Fruit fly (Drosophila melanogaster): ENCODE results near the gene CG4098.
A peak's percentile ranks its signal among the peaks of the same experiment; 100 is the strongest.

CG4098 gene

DNA sequence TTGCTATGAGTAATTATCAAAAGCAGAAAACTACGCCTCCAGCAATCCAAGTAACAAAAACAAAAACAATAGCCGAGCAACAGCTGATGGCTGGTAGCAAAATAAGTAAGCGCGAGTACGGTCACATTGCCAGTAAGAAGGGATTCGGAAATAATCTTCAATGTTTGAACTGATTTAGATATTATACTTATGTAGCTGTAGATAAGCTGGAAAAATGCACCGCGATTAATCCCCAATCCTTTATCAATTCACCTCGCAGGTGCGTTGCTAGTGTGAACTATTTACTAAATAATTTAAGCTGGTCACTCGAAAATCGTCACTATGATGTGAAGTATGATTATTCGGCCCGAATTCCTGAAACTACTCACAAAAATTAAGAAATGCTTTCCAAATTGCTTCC, 22.2 kb downstream of the CG4098 start, which contains the start of the genes Syx8 and CG32163 (continued):
- TF ChIP-seq nmo (GFP tag; optimal IDR thresholded peaks at IDR 0.05) (peak; percentile 17), Neu2 (GFP tag; optimal IDR thresholded peaks at IDR 0.05; ENCODE audit: borderline replicate concordance) (no peak), hb (GFP tag; IDR thresholded peaks at IDR 0.05; ENCODE audit: partially characterized antibody) (no peak), CTCF (GFP tag; optimal IDR thresholded peaks at IDR 0.05) (peak; percentile 7), Dll (GFP tag; IDR thresholded peaks at IDR 0.05; ENCODE audit: partially characterized antibody) (no peak), jumu (GFP tag; optimal IDR thresholded peaks at IDR 0.05) (no peak), sqz (GFP tag; optimal IDR thresholded peaks at IDR 0.05) (no peak), CG17186 (GFP tag; optimal IDR thresholded peaks at IDR 0.05) (peak; percentile 47), bbx (GFP tag; IDR thresholded peaks at IDR 0.05; ENCODE audit: partially characterized antibody) (no peak), CG7357 (GFP tag; IDR thresholded peaks at IDR 0.05) (peak; percentile 55; the same call in 1 of the 3 replicates), CG13123 (GFP tag; optimal IDR thresholded peaks at IDR 0.05) (no peak), otp (GFP tag; IDR thresholded peaks at IDR 0.05) (no peak), stc (GFP tag; IDR thresholded peaks at IDR 0.05) (no peak), CG17802 (tag; optimal IDR thresholded peaks at IDR 0.05) (no peak), gsb (GFP tag; IDR thresholded peaks at IDR 0.05) (no peak), lov (optimal IDR thresholded peaks at IDR 0.05) (no peak), lov (GFP tag; IDR thresholded peaks at IDR 0.05) (no peak), sob (GFP tag; IDR thresholded peaks at IDR 0.05) (no peak), CG1233 (GFP tag; optimal IDR thresholded peaks at IDR 0.05) (no peak), Blimp-1 (GFP tag; optimal IDR thresholded peaks at IDR 0.05) (no peak), jigr1 (GFP tag; IDR thresholded peaks at IDR 0.05) (no peak), HLH3B (GFP tag; IDR thresholded peaks at IDR 0.05) (no peak), CG12744 (GFP tag; optimal IDR thresholded peaks at IDR 0.05) (no peak), Aef1 (GFP tag; IDR thresholded peaks at IDR 0.05) (no peak), Fer2 (tag; optimal IDR thresholded peaks at IDR 0.05) (no peak), CHES-1-like (GFP tag; optimal IDR thresholded peaks at IDR 0.05) (peak; percentile 5), CG4854 (GFP tag; optimal IDR thresholded peaks at IDR 0.05) (no peak), tin (GFP tag; optimal IDR thresholded peaks at IDR 0.05) (no peak), HLHmδ (GFP tag; optimal IDR thresholded peaks at IDR 0.05) (no peak), Gsc (GFP tag; IDR thresholded peaks at IDR 0.05) (no peak), CG9932 (GFP tag; IDR thresholded peaks at IDR 0.05) (no peak), row (GFP tag; IDR thresholded peaks at IDR 0.05) (peak; percentile 56), lilli (GFP tag; optimal IDR thresholded peaks at IDR 0.05) (no peak), PHDP (tag; optimal IDR thresholded peaks at IDR 0.05) (no peak), chn (GFP tag; optimal IDR thresholded peaks at IDR 0.05) (no peak), CG1603 (tag; optimal IDR thresholded peaks at IDR 0.05) (peak; percentile 55), CG1602 (GFP tag; optimal IDR thresholded peaks at IDR 0.05) (no peak), nau (GFP tag; optimal IDR thresholded peaks at IDR 0.05) (no peak), CG10431 (GFP tag; optimal IDR thresholded peaks at IDR 0.05) (no peak), CG33213 (GFP tag; optimal IDR thresholded peaks at IDR 0.05) (no peak), NC2α (GFP tag; optimal IDR thresholded peaks at IDR 0.05) (no peak), CG13296 (GFP tag; optimal IDR thresholded peaks at IDR 0.05) (no peak), az2 (GFP tag; optimal IDR thresholded peaks at IDR 0.05) (no peak), da (GFP tag; optimal IDR thresholded peaks at IDR 0.05) (no peak), gem (tag; optimal IDR thresholded peaks at IDR 0.05) (no peak), Mad (GFP tag; optimal IDR thresholded peaks at IDR 0.05) (no peak), phol (tag; optimal IDR thresholded peaks at IDR 0.05) (peak; percentile 13), odd (GFP tag; optimal IDR thresholded peaks at IDR 0.05) (no peak), tna (GFP tag; IDR thresholded peaks at IDR 0.05; ENCODE audit: partially characterized antibody) (no peak), Taf1 (GFP tag; IDR thresholded peaks at IDR 0.05) (no peak), twi (tag; optimal IDR thresholded peaks at IDR 0.05) (no peak), ham (GFP tag; IDR thresholded peaks at IDR 0.05) (no peak), CG14667 (GFP tag; IDR thresholded peaks at IDR 0.05) (no peak)
